Worm (Caenorhabditis elegans): Measurements from ENCODE around the gene Y94H6A.5.

Gene Y94H6A.5

DNA sequence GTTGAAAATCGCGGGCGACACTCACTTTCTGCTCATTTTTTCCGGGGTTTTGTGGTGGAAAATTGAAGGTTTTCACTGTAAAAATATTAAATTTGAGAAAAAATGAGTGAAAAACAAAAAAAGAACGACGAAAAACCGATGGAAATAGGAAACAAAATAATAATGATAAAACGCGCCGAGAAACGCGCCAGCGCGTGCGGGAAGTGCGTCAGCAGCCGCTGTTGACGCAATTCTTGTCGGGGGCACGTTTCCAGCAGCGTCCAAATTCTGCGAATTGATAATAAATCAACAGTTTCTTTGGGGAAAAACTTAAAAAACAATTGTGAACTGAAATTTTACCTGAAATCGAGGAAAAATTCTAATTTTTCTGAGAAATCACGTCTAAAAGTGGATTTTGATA lies 22.0 kb upstream of the Y94H6A.5 start, which contains the start of gene ubxn-2 (continued):
- TF ChIP-seq ceh-82 (tag; optimal IDR thresholded peaks at IDR 0.05) (peak; percentile 89 to 91 (median 90)), elt-2 (tag; optimal IDR thresholded peaks at IDR 0.05) (peak; percentile 30), mef-2 (tag; optimal IDR thresholded peaks at IDR 0.05) (no peak), blmp-1 (tag; optimal IDR thresholded peaks at IDR 0.05) (peak; percentile 57), grh-1 (GFP tag; IDR thresholded peaks at IDR 0.05) (peak; percentile 81), ztf-4 (tag; optimal IDR thresholded peaks at IDR 0.05) (peak; percentile 14), lsy-2 (tag; optimal IDR thresholded peaks at IDR 0.05) (peak; percentile 89 to 90), nhr-84 (tag; optimal IDR thresholded peaks at IDR 0.05) (no peak), sptf-1 (tag; optimal IDR thresholded peaks at IDR 0.05) (no peak), lin-13 (GFP tag; optimal IDR thresholded peaks at IDR 0.05) (peak; percentile 78), lin-14 (GFP tag; optimal IDR thresholded peaks at IDR 0.05) (peak; percentile 77), irx-1 (tag; optimal IDR thresholded peaks at IDR 0.05) (peak; percentile 78), unc-30 (tag; optimal IDR thresholded peaks at IDR 0.05) (peak; percentile 65), ets-5 (GFP tag; IDR thresholded peaks at IDR 0.05) (no peak), swsn-7 (tag; optimal IDR thresholded peaks at IDR 0.05) (peak; percentile 89), egl-27 (tag; optimal IDR thresholded peaks at IDR 0.05) (no peak), ceh-63 (GFP tag; optimal IDR thresholded peaks at IDR 0.05) (no peak), hlh-4 (tag; optimal IDR thresholded peaks at IDR 0.05) (no peak), lin-15B (tag; optimal IDR thresholded peaks at IDR 0.05) (peak; percentile 76), tbx-2 (tag; optimal IDR thresholded peaks at IDR 0.05) (peak; percentile 91), nhr-12 (tag; optimal IDR thresholded peaks at IDR 0.05) (no peak), dpl-1 (GFP tag; optimal IDR thresholded peaks at IDR 0.05) (peak; percentile 76 to 85 (median 85)), snpc-4 (tag; optimal IDR thresholded peaks at IDR 0.05) (peak; percentile 73), lin-39 (tag; optimal IDR thresholded peaks at IDR 0.05) (peak; percentile 68), fos-1 (tag; optimal IDR thresholded peaks at IDR 0.05) (peak; percentile 54), nhr-47 (tag; optimal IDR thresholded peaks at IDR 0.05) (peak; percentile 93), ceh-88 (GFP tag; IDR thresholded peaks at IDR 0.05) (0 out of 2 replicates have a peak, but pooled peaks have one; percentile 43), xbp-1 (tag; optimal IDR thresholded peaks at IDR 0.05) (peak; percentile 84), unc-86 (tag; optimal IDR thresholded peaks at IDR 0.05) (peak; percentile 81), fkh-10 (GFP tag; optimal IDR thresholded peaks at IDR 0.05) (no peak), vab-15 (tag; optimal IDR thresholded peaks at IDR 0.05) (no peak), pag-3 (tag; optimal IDR thresholded peaks at IDR 0.05; ENCODE audit: borderline replicate concordance, insufficient read depth) (no peak), dsc-1 (tag; optimal IDR thresholded peaks at IDR 0.05) (peak; percentile 88), alr-1 (tag; optimal IDR thresholded peaks at IDR 0.05; ENCODE audit: borderline replicate concordance) (no peak), C16A3.4 (tag; optimal IDR thresholded peaks at IDR 0.05) (peak; percentile 70), nhr-76 (tag; optimal IDR thresholded peaks at IDR 0.05) (no peak), nhr-20 (tag; optimal IDR thresholded peaks at IDR 0.05) (peak; percentile 82), mab-9 (GFP tag; IDR thresholded peaks at IDR 0.05) (peak; percentile 73), skn-1 (tag; optimal IDR thresholded peaks at IDR 0.05) (peak; percentile 87), ama-1 (optimal IDR thresholded peaks at IDR 0.05) (no peak), efl-3 (GFP tag; optimal IDR thresholded peaks at IDR 0.05) (no peak), jun-1 (tag; optimal IDR thresholded peaks at IDR 0.05) (peak; percentile 75), sox-4 (tag; optimal IDR thresholded peaks at IDR 0.05) (peak; percentile 75), ceh-90 (tag; optimal IDR thresholded peaks at IDR 0.05) (peak; percentile 62), zip-4 (GFP tag; optimal IDR thresholded peaks at IDR 0.05) (peak; percentile 67), zag-1 (tag; optimal IDR thresholded peaks at IDR 0.05) (no peak), egl-13 (tag; optimal IDR thresholded peaks at IDR 0.05) (peak; percentile 66), lin-35 (GFP tag; optimal IDR thresholded peaks at IDR 0.05) (peak; percentile 79 to 88)

Data from whole organism, L1 larva.